Fruit fly (Drosophila melanogaster): Measurements from ENCODE around the gene Pde9.
A peak's percentile ranks its signal among the peaks of the same experiment; 100 is the strongest.

Gene Pde9

dm6 chrX:12893969-12894368 lies 3.2 kb downstream of the Pde9 start:
- TF ChIP-seq usp (GFP tag; optimal IDR thresholded peaks at IDR 0.05) = no peak

DNA sequence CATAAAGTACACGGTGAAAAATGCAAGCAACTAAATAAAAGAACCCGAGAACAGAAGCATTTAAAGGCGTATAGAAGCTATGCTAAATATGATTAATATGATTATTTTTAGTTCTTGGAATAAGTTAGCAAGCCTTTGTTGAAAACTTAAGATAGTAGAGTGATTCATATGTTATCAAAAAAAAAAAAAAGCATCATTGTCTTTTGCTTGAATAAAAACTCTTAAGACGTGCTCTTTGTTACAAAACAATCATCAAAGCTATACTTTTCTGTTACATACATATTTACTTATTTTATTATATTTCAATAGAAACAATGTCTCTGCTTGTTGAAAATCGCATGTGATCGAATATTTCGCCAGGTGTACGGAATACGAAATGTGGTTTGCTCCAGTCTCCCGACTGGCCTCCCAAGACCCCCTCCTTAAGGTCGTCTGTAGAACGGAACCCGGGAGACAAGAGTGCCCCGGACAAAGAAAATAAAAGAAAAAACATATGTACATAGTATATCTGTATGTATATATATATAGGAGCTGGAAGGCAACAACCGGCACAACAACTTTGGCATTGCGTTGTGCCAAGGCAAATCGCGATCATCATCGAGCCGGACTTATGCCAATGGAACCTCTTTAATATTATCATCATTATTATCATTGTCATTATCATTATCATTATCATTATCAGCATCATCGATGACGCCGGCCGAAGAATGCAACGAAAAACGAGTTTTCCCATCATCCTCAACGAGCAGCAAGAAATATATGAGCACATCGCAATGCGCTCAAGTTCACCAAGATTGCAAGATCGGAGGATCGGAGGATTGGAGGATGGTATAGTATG lies 5.6 kb downstream of the Pde9 start:
- no peak for TF ChIP-seq EcR (GFP tag; optimal IDR thresholded peaks at IDR 0.05)

- TF ChIP-seq EcR (GFP tag; optimal IDR thresholded peaks at IDR 0.05) = no peak
- TF ChIP-seq CG8478 (optimal IDR thresholded peaks at IDR 0.05) = no peak
- no peak for TF ChIP-seq Dll (optimal IDR thresholded peaks at IDR 0.05)
- no peak for TF ChIP-seq usp (GFP tag; optimal IDR thresholded peaks at IDR 0.05)
- TF ChIP-seq pan (optimal IDR thresholded peaks at IDR 0.05) = no peak
- no peak for TF ChIP-seq psq (optimal IDR thresholded peaks at IDR 0.05)
Measured at dm6 chrX:12890826-12891175, 6.3 kb downstream of the Pde9 start.

- TF ChIP-seq usp (GFP tag; optimal IDR thresholded peaks at IDR 0.05) = no peak
- no peak for TF ChIP-seq pan (optimal IDR thresholded peaks at IDR 0.05)
- no peak for TF ChIP-seq psq (optimal IDR thresholded peaks at IDR 0.05)
- no peak for TF ChIP-seq Dll (optimal IDR thresholded peaks at IDR 0.05)
- no peak for TF ChIP-seq EcR (GFP tag; optimal IDR thresholded peaks at IDR 0.05)
- no peak for TF ChIP-seq CG8478 (optimal IDR thresholded peaks at IDR 0.05)
Measured at dm6 chrX:12890166-12890825, 6.8 kb downstream of the Pde9 start.

- TF ChIP-seq CG8478 (optimal IDR thresholded peaks at IDR 0.05) = no peak
- no peak for TF ChIP-seq pan (optimal IDR thresholded peaks at IDR 0.05)
- TF ChIP-seq usp (GFP tag; optimal IDR thresholded peaks at IDR 0.05) = no peak
- TF ChIP-seq psq (optimal IDR thresholded peaks at IDR 0.05) = no peak
- TF ChIP-seq EcR (GFP tag; optimal IDR thresholded peaks at IDR 0.05) = no peak
- no peak for TF ChIP-seq Dll (optimal IDR thresholded peaks at IDR 0.05)
Measured at dm6 chrX:12889075-12889474, 8.1 kb downstream of the Pde9 start.

DNA sequence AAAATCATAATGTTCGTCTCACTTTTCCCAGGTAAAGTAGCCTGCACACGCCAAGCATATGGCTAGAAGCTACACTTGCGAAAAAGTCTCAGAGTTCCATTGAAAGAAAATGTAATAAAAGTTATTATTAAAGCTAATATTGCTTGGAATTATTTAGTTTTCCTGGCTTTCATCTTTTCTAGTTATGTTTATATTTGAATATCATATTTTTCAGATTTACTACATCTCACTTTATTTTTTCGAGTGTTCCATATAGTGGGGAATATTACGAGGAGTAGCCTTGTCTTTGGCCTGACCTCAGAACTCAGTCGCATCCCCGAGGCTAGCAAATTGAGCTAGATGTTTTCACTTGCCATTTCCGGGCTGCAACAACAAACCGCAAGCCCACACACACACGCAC lies 9.6 kb downstream of the Pde9 start:
- TF ChIP-seq usp (GFP tag; optimal IDR thresholded peaks at IDR 0.05) (no peak), pan (optimal IDR thresholded peaks at IDR 0.05) (no peak), EcR (GFP tag; optimal IDR thresholded peaks at IDR 0.05) (no peak), CG8478 (optimal IDR thresholded peaks at IDR 0.05) (no peak), psq (optimal IDR thresholded peaks at IDR 0.05) (no peak), Dll (optimal IDR thresholded peaks at IDR 0.05) (no peak)

- no peak for TF ChIP-seq usp (GFP tag; optimal IDR thresholded peaks at IDR 0.05)
- no peak for TF ChIP-seq pan (optimal IDR thresholded peaks at IDR 0.05)
- no peak for TF ChIP-seq Dll (optimal IDR thresholded peaks at IDR 0.05)
- no peak for TF ChIP-seq EcR (GFP tag; optimal IDR thresholded peaks at IDR 0.05)
- TF ChIP-seq CG8478 (optimal IDR thresholded peaks at IDR 0.05) = no peak
Measured at dm6 chrX:12886543-12886942, 10.6 kb downstream of the Pde9 start.

- TF ChIP-seq EcR (GFP tag; optimal IDR thresholded peaks at IDR 0.05) = no peak
Measured at dm6 chrX:12869850-12870249, 27.3 kb downstream of the Pde9 start.

DNA sequence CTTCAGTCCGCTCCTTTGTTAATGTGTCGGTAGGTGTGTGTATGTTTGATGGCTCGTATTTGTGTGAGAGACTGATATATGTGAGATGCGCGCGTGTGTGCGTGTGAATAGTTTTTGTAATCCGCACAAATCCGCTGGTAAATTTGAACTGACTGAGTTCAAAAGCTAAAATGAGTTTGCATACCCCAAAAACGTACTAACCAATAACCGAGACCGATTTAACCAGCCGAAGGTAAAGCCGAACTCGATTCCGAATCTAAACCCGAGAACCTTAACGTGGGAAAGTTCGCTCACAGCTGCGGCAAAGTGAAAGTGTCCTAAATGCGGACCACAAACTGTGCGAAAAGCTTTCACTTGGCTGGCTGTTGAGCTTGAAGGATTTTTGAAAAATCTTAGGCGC lies 28.5 kb downstream of the Pde9 start:
- no peak for TF ChIP-seq usp (GFP tag; optimal IDR thresholded peaks at IDR 0.05)
- TF ChIP-seq psq (optimal IDR thresholded peaks at IDR 0.05) = no peak

dm6 chrX:12857622-12858021 lies 39.5 kb downstream of the Pde9 start, which contains the start of gene CG4661:
CG4661 (minus strand) TSS chrX:12857722.
- TF ChIP-seq Dll (optimal IDR thresholded peaks at IDR 0.05) (no peak), usp (GFP tag; optimal IDR thresholded peaks at IDR 0.05) (no peak), pan (optimal IDR thresholded peaks at IDR 0.05) (no peak), psq (optimal IDR thresholded peaks at IDR 0.05) (no peak), EcR (GFP tag; optimal IDR thresholded peaks at IDR 0.05) (no peak), CG8478 (optimal IDR thresholded peaks at IDR 0.05) (no peak)

dm6 chrX:12841842-12842437 lies 55.2 kb downstream of the Pde9 start:
- TF ChIP-seq pan (optimal IDR thresholded peaks at IDR 0.05) = peak; percentile 12
- no peak for TF ChIP-seq CG8478 (optimal IDR thresholded peaks at IDR 0.05)

- TF ChIP-seq EcR (GFP tag; optimal IDR thresholded peaks at IDR 0.05) (no peak), Dll (optimal IDR thresholded peaks at IDR 0.05) (no peak), pan (optimal IDR thresholded peaks at IDR 0.05) (no peak), psq (optimal IDR thresholded peaks at IDR 0.05) (no peak), usp (GFP tag; optimal IDR thresholded peaks at IDR 0.05) (no peak), CG8478 (optimal IDR thresholded peaks at IDR 0.05) (no peak)
Measured at dm6 chrX:12840041-12840440, 57.1 kb downstream of the Pde9 start.

DNA sequence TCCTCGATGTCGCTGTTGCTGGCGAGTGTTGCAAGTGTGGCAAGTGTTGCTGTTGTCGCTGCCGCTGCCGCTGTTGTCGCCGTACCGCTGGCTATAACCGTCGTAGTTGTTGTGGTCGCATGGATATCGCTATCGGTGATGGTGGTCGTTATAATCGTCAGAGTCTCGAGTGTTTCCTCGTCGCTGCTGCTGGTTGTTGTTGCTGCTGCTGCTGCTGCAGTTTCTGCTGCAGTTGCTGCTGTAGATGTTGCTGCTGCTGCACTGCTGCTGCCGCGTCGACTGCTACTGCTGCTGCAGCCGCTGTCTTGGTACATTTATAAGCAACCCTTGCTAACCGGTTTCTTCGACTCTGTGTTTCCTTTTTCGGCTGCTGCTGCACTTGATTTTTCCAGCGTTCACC lies 65.8 kb downstream of the Pde9 start:
- TF ChIP-seq psq (optimal IDR thresholded peaks at IDR 0.05) (no peak), pan (optimal IDR thresholded peaks at IDR 0.05) (no peak), usp (GFP tag; optimal IDR thresholded peaks at IDR 0.05) (no peak), CG8478 (optimal IDR thresholded peaks at IDR 0.05) (no peak), EcR (GFP tag; optimal IDR thresholded peaks at IDR 0.05) (no peak), Dll (optimal IDR thresholded peaks at IDR 0.05) (no peak)
